Worm (Caenorhabditis elegans) whole organism, midembryonic: Measurements from ENCODE around the gene M02D8.5.

Experiments
- T22C8.4 ChIP-seq: fragments of 200-800 bp; sonication (Bioruptor generic); IDR thresholded peaks from 2 replicates; pipeline ENCODE4 v1.3.6; 2022; ENCODE audit warnings: missing genetic modification characterization, missing compliant biosample characterization
- flt-1 ChIP-seq: fragments of 200-800 bp; sonication (Bioruptor generic); IDR thresholded peaks from 2 replicates; pipeline ENCODE4 v1.3.6; 2022; ENCODE audit warnings: missing genetic modification characterization, missing compliant biosample characterization
- med-1 ChIP-seq: sonication (generic microtip); optimal IDR thresholded peaks from 2 replicates; lab custom pipeline; 2017; ENCODE audit warnings: missing genetic modification characterization, mild to moderate bottlenecking, missing compliant biosample characterization, antibody characterized with exemption, missing genetic modification reagents; ENCODE audit not compliant: insufficient read depth
- ref-1 ChIP-seq: fragments of 200-800 bp; sonication (Bioruptor generic); conservative IDR thresholded peaks from 2 replicates; pipeline ENCODE4 v1.3.6; 2022; ENCODE audit warnings: missing genetic modification reagents, missing genetic modification characterization, missing compliant biosample characterization
- tab-1 ChIP-seq: fragments of 200-800 bp; sonication (Bioruptor generic); IDR thresholded peaks from 2 replicates; pipeline ENCODE4 v1.3.6; 2022; ENCODE audit warnings: missing genetic modification characterization, missing compliant biosample characterization
- ztf-23 ChIP-seq: fragments of 200-800 bp; sonication (Bioruptor generic); IDR thresholded peaks from 2 replicates; pipeline ENCODE4 v1.3.6; 2022; ENCODE audit warnings: missing genetic modification reagents, missing genetic modification characterization, missing compliant biosample characterization

DNA sequence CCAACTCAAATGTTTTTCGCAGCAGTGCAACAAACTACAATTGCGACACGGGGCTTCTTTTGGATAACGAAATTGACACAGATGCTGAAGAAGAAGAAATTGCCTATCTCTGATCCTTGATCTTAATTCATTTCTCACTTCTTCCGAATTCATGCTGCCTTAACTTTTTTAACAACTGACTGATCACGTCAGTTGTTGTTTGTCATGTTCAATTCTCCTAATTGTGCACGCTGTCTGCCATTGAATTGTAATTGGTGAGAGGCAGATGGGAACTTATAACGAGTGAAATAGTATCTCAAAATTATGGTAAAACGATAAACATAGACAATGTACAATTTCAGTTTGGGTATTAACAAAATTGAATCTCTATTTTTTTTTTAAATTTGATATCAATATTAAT is 25.3 kb upstream of the M02D8.5 start:
- TF ChIP-seq ref-1 (GFP tag; lab: Robert Waterston, UW) (no peak), ztf-23 (GFP tag; lab: Robert Waterston, UW) (no peak), flt-1 (GFP tag; lab: Robert Waterston, UW) (no peak), tab-1 (GFP tag; lab: Robert Waterston, UW) (no peak), T22C8.4 (GFP tag; lab: Robert Waterston, UW) (no peak), med-1 (no peak)
